Fruit fly (Drosophila melanogaster) whole organism, larva: Measurements from ENCODE around the gene CDase.
A peak's percentile ranks its signal among the peaks of the same experiment; 100 is the strongest.

Experiments
- noc ChIP-seq: fragments of 200-800 bp; sonication (Bioruptor generic); optimal IDR thresholded peaks from 3 replicates; lab custom pipeline; 2019; ENCODE audit warnings: missing biosample characterization, mild to moderate bottlenecking, missing genetic modification characterization, moderate library complexity

CDase gene

dm6 chr3R:30449446-30449845 lies 9.9 kb upstream of the CDase start:
- peak; percentile 70 for TF ChIP-seq noc

dm6 chr3R:30450224-30450623 lies 9.1 kb upstream of the CDase start:
- peak; percentile 56 for TF ChIP-seq noc

- no peak for TF ChIP-seq noc
Observed at dm6 chr3R:30450690-30451343, 8.5 kb upstream of the CDase start.

- TF ChIP-seq noc, result no peak
Observed at dm6 chr3R:30453236-30453635, 6.1 kb upstream of the CDase start.

- no peak for TF ChIP-seq noc
Observed at dm6 chr3R:30454442-30454841, 4.9 kb upstream of the CDase start.

dm6 chr3R:30455817-30456544 lies 3.3 kb upstream of the CDase start, which contains the start of gene aralar1:
Gene aralar1, minus strand, starts transcription at chr3R:30455867.
- no peak for TF ChIP-seq noc

- TF ChIP-seq noc, result no peak
Observed at dm6 chr3R:30460187-30460586, 866 bp downstream of the CDase start.

dm6 chr3R:30461608-30462243 lies 2.4 kb downstream of the CDase start:
- peak; percentile 26 for TF ChIP-seq noc

- TF ChIP-seq noc, result no peak
Observed at dm6 chr3R:30464244-30464643, 4.9 kb downstream of the CDase start.

dm6 chr3R:30465775-30466494 lies 6.6 kb downstream of the CDase start, which contains the start of gene PH4alphaEFB:
Gene PH4alphaEFB, plus strand, starts transcription at chr3R:30466050.
- TF ChIP-seq noc, result no peak

- no peak for TF ChIP-seq noc
Observed at dm6 chr3R:30466515-30466914, 7.2 kb downstream of the CDase start.

- no peak for TF ChIP-seq noc
Observed at dm6 chr3R:30467062-30467461, 7.7 kb downstream of the CDase start.

- TF ChIP-seq noc, result no peak
Observed at dm6 chr3R:30470690-30471089, 11.4 kb downstream of the CDase start.

dm6 chr3R:30472331-30472730 lies 13.0 kb downstream of the CDase start:
- TF ChIP-seq noc, result no peak

dm6 chr3R:30474667-30475213 lies 15.4 kb downstream of the CDase start:
- no peak for TF ChIP-seq noc

dm6 chr3R:30475910-30476309 lies 16.6 kb downstream of the CDase start:
- TF ChIP-seq noc, result no peak

dm6 chr3R:30476367-30476766 lies 17.0 kb downstream of the CDase start, which contains the start of gene spdo:
Gene spdo, plus strand, starts transcription at chr3R:30476684.
- no peak for TF ChIP-seq noc
